Fruit fly (Drosophila melanogaster) whole organism, embryonic: ENCODE measurements around the gene lok.
A peak's percentile ranks its signal among the peaks of the same experiment; 100 is the strongest.

Source experiments
- CG10267 ChIP-seq: fragments of 200-800 bp; sonication (Bioruptor generic); optimal IDR thresholded peaks from 2 replicates; lab custom pipeline; 2018; ENCODE audit warnings: missing biosample characterization, mild to moderate bottlenecking, missing genetic modification characterization, moderate library complexity
- CG10321 ChIP-seq: fragments of 200-800 bp; sonication (Bioruptor generic); IDR thresholded peaks from 2 replicates; pipeline ENCODE4 v1.3.6; 2022; ENCODE audit warnings: missing biosample characterization, missing genetic modification characterization
- CG10366 ChIP-seq: fragments of 200-800 bp; sonication (Bioruptor generic); IDR thresholded peaks from 2 replicates; pipeline ENCODE4 v1.3.6; 2022; ENCODE audit warnings: missing biosample characterization, missing genetic modification characterization
- CG10959 ChIP-seq: fragments of 200-800 bp; sonication (Bioruptor generic); IDR thresholded peaks from 2 replicates; pipeline ENCODE4 v1.3.6; 2022; ENCODE audit warnings: missing biosample characterization, missing genetic modification characterization
- CG11398 ChIP-seq: fragments of 200-800 bp; sonication (Bioruptor generic); optimal IDR thresholded peaks from 2 replicates; lab custom pipeline; 2016; ENCODE audit warnings: missing biosample characterization, missing genetic modification characterization
- CG11695 ChIP-seq: fragments of 200-800 bp; sonication (Bioruptor generic); IDR thresholded peaks from 3 replicates; pipeline ENCODE4 v1.3.6; 2022; ENCODE audit warnings: missing biosample characterization, missing genetic modification characterization
- CG11696 ChIP-seq: fragments of 200-800 bp; sonication (Bioruptor generic); IDR thresholded peaks from 2 replicates; pipeline ENCODE4 v1.3.6; 2022; ENCODE audit warnings: missing biosample characterization, missing genetic modification characterization
- CG1529 ChIP-seq: fragments of 200-800 bp; sonication (Bioruptor generic); optimal IDR thresholded peaks from 3 replicates; lab custom pipeline; 2018; ENCODE audit warnings: missing biosample characterization, missing genetic modification characterization
- CG16815 ChIP-seq: fragments of 200-800 bp; sonication (Bioruptor generic); optimal IDR thresholded peaks from 3 replicates; lab custom pipeline; 2017; ENCODE audit warnings: missing biosample characterization, mild to moderate bottlenecking, missing genetic modification characterization
- CG17328 ChIP-seq: fragments of 200-800 bp; sonication (Bioruptor generic); IDR thresholded peaks from 2 replicates; pipeline ENCODE4 v1.3.6; 2022; ENCODE audit warnings: missing biosample characterization, missing genetic modification characterization
- CG17612 ChIP-seq: fragments of 200-800 bp; sonication (Bioruptor generic); IDR thresholded peaks from 2 replicates; pipeline ENCODE4 v1.3.6; 2022; ENCODE audit warnings: missing biosample characterization, missing genetic modification characterization
- CG17912 ChIP-seq: fragments of 200-800 bp; sonication (Bioruptor generic); optimal IDR thresholded peaks from 2 replicates; lab custom pipeline; 2018; ENCODE audit warnings: missing biosample characterization, mild to moderate bottlenecking, missing genetic modification characterization
- CG18262 ChIP-seq: fragments of 200-800 bp; optimal IDR thresholded peaks from 3 replicates; lab custom pipeline; 2019; ENCODE audit warnings: missing biosample characterization, mild to moderate bottlenecking, missing genetic modification characterization, moderate library complexity
- CG18619 ChIP-seq: fragments of 200-800 bp; sonication (Bioruptor generic); optimal IDR thresholded peaks from 3 replicates; lab custom pipeline; 2017; ENCODE audit warnings: missing biosample characterization, mild to moderate bottlenecking, missing genetic modification characterization
- CG2199 ChIP-seq: fragments of 200-800 bp; sonication (Bioruptor generic); IDR thresholded peaks from 3 replicates; pipeline ENCODE4 v1.3.6; 2022; ENCODE audit warnings: missing biosample characterization, missing genetic modification characterization
- CG31224 ChIP-seq: fragments of 200-800 bp; sonication (Bioruptor generic); IDR thresholded peaks from 2 replicates; pipeline ENCODE4 v1.3.6; 2022; ENCODE audit warnings: missing biosample characterization, missing genetic modification characterization
- CG31365 ChIP-seq: fragments of 200-800 bp; sonication (Bioruptor generic); optimal IDR thresholded peaks from 2 replicates; lab custom pipeline; 2018; ENCODE audit warnings: missing biosample characterization, mild to moderate bottlenecking, missing genetic modification characterization
- CG32767 ChIP-seq: fragments of 200-800 bp; sonication (Bioruptor generic); IDR thresholded peaks from 2 replicates; pipeline ENCODE4 v1.3.6; 2022; ENCODE audit warnings: missing biosample characterization, missing genetic modification characterization
- CG3281 ChIP-seq: fragments of 200-800 bp; sonication (Bioruptor generic); optimal IDR thresholded peaks from 3 replicates; lab custom pipeline; 2017; ENCODE audit warnings: missing biosample characterization, mild to moderate bottlenecking, missing genetic modification characterization
- CG34224 ChIP-seq: fragments of 200-800 bp; sonication (Bioruptor generic); IDR thresholded peaks from 3 replicates; pipeline ENCODE4 v1.3.6; 2022; ENCODE audit warnings: missing biosample characterization, missing genetic modification characterization; ENCODE audit not compliant: partially characterized antibody
- CG3726 ChIP-seq: fragments of 200-800 bp; sonication (Bioruptor generic); IDR thresholded peaks from 3 replicates; pipeline ENCODE4, ENCODE4 v1.3.6; 2022; ENCODE audit warnings: missing biosample characterization, missing genetic modification characterization
- CG4360 ChIP-seq: fragments of 200-800 bp; sonication (Bioruptor generic); IDR thresholded peaks from 2 replicates; pipeline ENCODE4 v1.3.6; 2022; ENCODE audit warnings: missing biosample characterization, missing genetic modification characterization
- CG5180 ChIP-seq: fragments of 200-800 bp; sonication (Bioruptor generic); optimal IDR thresholded peaks from 3 replicates; lab custom pipeline; 2017; ENCODE audit warnings: missing biosample characterization, missing genetic modification characterization, mild to moderate bottlenecking, moderate library complexity, missing genetic modification reagents
- CG8924 ChIP-seq: fragments of 200-800 bp; optimal IDR thresholded peaks from 3 replicates; lab custom pipeline; 2019; ENCODE audit warnings: missing biosample characterization, mild to moderate bottlenecking, missing genetic modification characterization, moderate library complexity
- CHES-1-like ChIP-seq: fragments of 200-800 bp; sonication (Bioruptor generic); optimal IDR thresholded peaks from 2 replicates; lab custom pipeline; 2016; ENCODE audit warnings: missing biosample characterization, missing genetic modification characterization
- CTCF ChIP-seq: fragments of 200-800 bp; sonication (Bioruptor generic); optimal IDR thresholded peaks from 2 replicates; lab custom pipeline; 2017; ENCODE audit warnings: missing biosample characterization, mild to moderate bottlenecking, missing genetic modification characterization, moderate library complexity
- Dbx ChIP-seq: fragments of 200-800 bp; sonication (Bioruptor generic); IDR thresholded peaks from 3 replicates; pipeline ENCODE4 v1.3.6; 2022; ENCODE audit warnings: missing biosample characterization, missing genetic modification characterization
- Dip3 ChIP-seq: fragments of 200-800 bp; sonication (Bioruptor generic); optimal IDR thresholded peaks from 3 replicates; lab custom pipeline; 2016; ENCODE audit warnings: missing biosample characterization, missing genetic modification characterization
- Dp ChIP-seq: fragments of 200-800 bp; sonication (Bioruptor generic); optimal IDR thresholded peaks from 2 replicates; lab custom pipeline; 2018; ENCODE audit warnings: missing biosample characterization, mild to moderate bottlenecking, missing genetic modification characterization, moderate library complexity
- Fer2 ChIP-seq: fragments of 200-800 bp; sonication (Bioruptor generic); optimal IDR thresholded peaks from 2 replicates; lab custom pipeline; 2018; ENCODE audit warnings: missing biosample characterization, mild to moderate bottlenecking, missing genetic modification characterization, moderate library complexity
- Mes4 ChIP-seq: fragments of 200-800 bp; sonication (Bioruptor generic); optimal IDR thresholded peaks from 2 replicates; lab custom pipeline; 2016; ENCODE audit warnings: missing biosample characterization, missing genetic modification characterization
- Optix ChIP-seq: fragments of 200-800 bp; sonication (Bioruptor generic); IDR thresholded peaks from 3 replicates; pipeline ENCODE4 v1.3.6; 2022; ENCODE audit warnings: missing biosample characterization, missing genetic modification characterization
- Rx ChIP-seq: fragments of 200-800 bp; sonication (Bioruptor generic); IDR thresholded peaks from 2 replicates; pipeline ENCODE4 v1.3.6; 2022; ENCODE audit warnings: missing biosample characterization, missing genetic modification characterization
- Trl ChIP-seq, 3 experiments: fragments of >200 bp in 2 of 3; fragments of 200-800 bp in 1 of 3; sonication (Bioruptor generic) in 1 of 3; optimal IDR thresholded peaks; 2 replicates in 1 of 3; 3 replicates in 2 of 3; lab custom pipeline; 2016 to 2017; ENCODE audit warnings: missing biosample characterization in 1 of 3, missing genetic modification characterization in 1 of 3
- cad ChIP-seq: fragments of >200 bp; optimal IDR thresholded peaks from 2 replicates; lab custom pipeline; 2017; ENCODE audit warnings: missing biosample characterization, missing genetic modification characterization
- dimm ChIP-seq: fragments of 200-800 bp; sonication (Bioruptor generic); IDR thresholded peaks from 2 replicates; pipeline ENCODE4 v1.3.6; 2022; ENCODE audit warnings: missing biosample characterization, missing genetic modification characterization
- dmrt11E ChIP-seq: fragments of 200-800 bp; sonication (Bioruptor generic); optimal IDR thresholded peaks from 3 replicates; lab custom pipeline; 2018; ENCODE audit warnings: missing biosample characterization, mild to moderate bottlenecking, missing genetic modification characterization, moderate library complexity
- esg ChIP-seq: fragments of 200-800 bp; sonication (Bioruptor generic); conservative IDR thresholded peaks from 2 replicates; pipeline ENCODE4 v1.3.6; 2022; ENCODE audit warnings: missing biosample characterization, missing genetic modification characterization
- eyg ChIP-seq: fragments of 200-800 bp; sonication (Bioruptor generic); optimal IDR thresholded peaks from 3 replicates; lab custom pipeline; 2016; ENCODE audit warnings: missing biosample characterization, missing genetic modification characterization
- gt ChIP-seq: fragments of 200-800 bp; sonication (Bioruptor generic); IDR thresholded peaks from 2 replicates; pipeline ENCODE4 v1.3.6; 2022; ENCODE audit warnings: missing biosample characterization, missing genetic modification characterization
- insv ChIP-seq, 2 experiments: fragments of 200-800 bp; sonication (Bioruptor generic); optimal IDR thresholded peaks; 3 replicates each; lab custom pipeline; 2016 to 2018; ENCODE audit warnings: missing biosample characterization in 2 of 2, missing genetic modification characterization in 2 of 2
- jing ChIP-seq: fragments of 200-800 bp; sonication (Bioruptor generic); optimal IDR thresholded peaks from 2 replicates; lab custom pipeline; 2018; ENCODE audit warnings: missing biosample characterization, mild to moderate bottlenecking, missing genetic modification characterization
- knrl ChIP-seq: fragments of 200-800 bp; sonication (Bioruptor generic); IDR thresholded peaks from 3 replicates; pipeline ENCODE4 v1.3.6; 2022; ENCODE audit warnings: missing biosample characterization, missing genetic modification characterization; ENCODE audit not compliant: partially characterized antibody
- lmd ChIP-seq: fragments of 200-800 bp; sonication (Bioruptor generic); IDR thresholded peaks from 2 replicates; pipeline ENCODE4 v1.3.6; 2022; ENCODE audit warnings: missing biosample characterization, missing genetic modification characterization
- nerfin-1 ChIP-seq: fragments of 200-800 bp; sonication (Bioruptor generic); optimal IDR thresholded peaks from 3 replicates; lab custom pipeline; 2019; ENCODE audit warnings: missing biosample characterization, mild to moderate bottlenecking, missing genetic modification characterization, moderate library complexity
- odd ChIP-seq: fragments of 200-800 bp; sonication (Bioruptor generic); optimal IDR thresholded peaks from 2 replicates; lab custom pipeline; 2017; ENCODE audit warnings: missing biosample characterization, mild to moderate bottlenecking, missing genetic modification characterization
- pb ChIP-seq: fragments of 200-800 bp; sonication (Bioruptor generic); optimal IDR thresholded peaks from 3 replicates; lab custom pipeline; 2016; ENCODE audit warnings: missing biosample characterization, missing genetic modification characterization
- rib ChIP-seq: fragments of 200-800 bp; sonication (Bioruptor generic); IDR thresholded peaks from 2 replicates; pipeline ENCODE4 v1.3.6; 2022; ENCODE audit warnings: missing biosample characterization, missing genetic modification characterization
- sisA ChIP-seq: fragments of 200-800 bp; sonication (Bioruptor generic); IDR thresholded peaks from 2 replicates; pipeline ENCODE4 v1.3.6; 2022; ENCODE audit warnings: missing biosample characterization, missing genetic modification characterization
- slbo ChIP-seq: fragments of 200-800 bp; sonication (Bioruptor generic); IDR thresholded peaks from 2 replicates; pipeline ENCODE4 v1.3.6; 2022; ENCODE audit warnings: missing biosample characterization, missing genetic modification characterization
- sqz ChIP-seq: fragments of 200-800 bp; sonication (Bioruptor generic); optimal IDR thresholded peaks from 3 replicates; lab custom pipeline; 2018; ENCODE audit warnings: missing biosample characterization, mild to moderate bottlenecking, missing genetic modification characterization
- yki ChIP-seq: fragments of >200 bp; optimal IDR thresholded peaks from 3 replicates; lab custom pipeline; 2018
- zen ChIP-seq: fragments of 200-800 bp; sonication (Bioruptor generic); optimal IDR thresholded peaks from 3 replicates; lab custom pipeline; 2018; ENCODE audit warnings: missing biosample characterization, mild to moderate bottlenecking, missing genetic modification characterization, moderate library complexity

lok gene

DNA sequence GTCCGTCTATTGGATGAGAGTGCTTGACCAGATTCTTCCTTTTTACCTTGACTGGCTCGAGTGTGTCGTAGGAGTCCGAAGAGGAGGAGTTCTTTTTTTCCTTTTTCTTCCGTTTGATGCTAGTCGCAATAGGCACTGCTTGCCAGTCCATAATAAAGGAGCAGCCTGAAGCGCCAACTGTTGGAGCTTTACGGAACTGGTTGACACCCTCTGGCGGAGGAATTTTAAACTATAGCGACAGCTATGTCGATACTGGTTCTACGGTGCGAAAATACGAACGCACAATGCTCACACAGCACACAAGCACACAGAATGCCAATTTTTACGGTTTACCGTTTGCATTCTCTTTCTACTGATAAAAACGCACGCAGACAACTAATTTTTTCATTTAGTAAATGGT lies 45.4 kb downstream of the lok start (continued):
- TF ChIP-seq CG31224 (no peak), sisA (GFP tag; lab: Robert Waterston, UW) (no peak), sqz (no peak), pb (GFP tag; lab: Kevin White, UChicago) (no peak), CG11398 (GFP tag; lab: Kevin White, UChicago) (no peak), CG3281 (GFP tag; lab: Kevin White, UChicago) (no peak), CG18262 (tag; lab: Kevin White, UChicago) (no peak), jing (GFP tag; lab: Kevin White, UChicago) (no peak), yki (no peak), cad (no peak), Mes4 (GFP tag; lab: Kevin White, UChicago) (no peak), nerfin-1 (tag; lab: Kevin White, UChicago) (no peak), CG2199 (GFP tag; lab: Robert Waterston, UW) (no peak), CG17328 (no peak), CG10267 (tag; lab: Kevin White, UChicago) (no peak), dimm (no peak), Dbx (GFP tag; lab: Robert Waterston, UW) (no peak), Rx (no peak), Trl (optimal IDR thresholded peaks at IDR 0.05; lab: Kevin White, UChicago) (no peak), Trl (GFP tag; optimal IDR thresholded peaks at IDR 0.05; lab: Kevin White, UChicago) (no peak), CG16815 (GFP tag; lab: Kevin White, UChicago) (no peak), esg (GFP tag; lab: Robert Waterston, UW) (no peak), CHES-1-like (no peak), Optix (0 out of 3 replicates have a peak, but pooled peaks have one; percentile 25), insv (GFP tag; optimal IDR thresholded peaks at IDR 0.05; lab: Kevin White, UChicago) (no peak), CG11695 (GFP tag; lab: Robert Waterston, UW) (no peak), CG10321 (GFP tag; lab: Robert Waterston, UW) (no peak), eyg (GFP tag; lab: Kevin White, UChicago) (no peak), CG32767 (GFP tag; lab: Robert Waterston, UW) (no peak), rib (no peak), zen (tag; lab: Kevin White, UChicago) (no peak), CG17912 (GFP tag; lab: Kevin White, UChicago) (no peak), CG17612 (GFP tag; lab: Robert Waterston, UW) (no peak), CG10366 (no peak; the same call in 1 of the 2 replicates), CG34224 (GFP tag; lab: Robert Waterston, UW) (no peak), CG3726 (no peak), Fer2 (tag; lab: Kevin White, UChicago) (no peak), CG10959 (GFP tag; lab: Robert Waterston, UW) (no peak), knrl (GFP tag; lab: Robert Waterston, UW) (no peak), Dip3 (GFP tag; lab: Kevin White, UChicago) (no peak), gt (no peak), dmrt11E (tag; lab: Kevin White, UChicago) (no peak), lmd (GFP tag; lab: Robert Waterston, UW) (0 out of 2 replicates have a peak, but pooled peaks have one; percentile 10), odd (GFP tag; lab: Kevin White, UChicago) (no peak), CG31365 (peak; percentile 16), CG18619 (GFP tag; lab: Kevin White, UChicago) (no peak), CTCF (GFP tag; lab: Kevin White, UChicago) (peak; percentile 91), CG8924 (tag; lab: Kevin White, UChicago) (no peak), CG1529 (no peak), Dp (GFP tag; lab: Kevin White, UChicago) (no peak), slbo (peak; percentile 26; the same call in 1 of the 2 replicates), CG11696 (GFP tag; lab: Robert Waterston, UW) (no peak), CG4360 (GFP tag; lab: Robert Waterston, UW) (no peak), CG5180 (GFP tag; lab: Kevin White, UChicago) (no peak)
